2 worm cellular contexts compared by ENCODE assay signal in the genomic region with DNA sequence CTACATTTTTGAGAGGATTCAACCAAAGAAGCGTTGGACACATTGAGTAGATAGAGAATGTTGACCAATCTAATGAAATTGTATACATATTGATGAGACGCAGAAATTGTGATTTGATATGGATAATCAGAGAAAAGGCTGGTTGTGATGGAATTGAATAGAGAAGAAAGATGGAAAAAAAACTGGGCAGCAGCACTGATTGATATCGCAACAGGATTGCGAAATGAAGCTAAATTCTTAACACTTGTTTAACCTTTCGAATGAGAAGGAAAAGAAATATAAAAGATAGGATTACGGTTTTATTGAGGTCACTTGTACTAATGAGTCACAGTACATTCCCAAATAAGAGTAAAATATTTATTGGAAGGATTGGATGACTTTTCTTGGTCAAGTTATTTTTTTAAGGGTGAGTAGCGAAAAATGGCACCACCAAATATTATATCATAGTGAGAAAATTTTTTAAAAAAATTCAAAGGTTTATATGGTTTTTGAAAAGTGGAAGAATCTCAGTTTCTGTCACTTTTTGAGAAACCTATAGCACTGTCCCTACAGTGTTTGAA.
A peak's percentile ranks its signal among the peaks of the same experiment; 100 is the strongest.
TF ChIP-seq lines count a peak whose summit lies in the region.

No protein-coding gene starts in this region.

TF ChIP-seq in whole organism, L2 larva, 48 proteins besides CTCF, POLR2A, EP300 and RAD21 (continued from another document):
- TF ChIP-seq nhr-6 (tag; optimal IDR thresholded peaks at IDR 0.05; lab: Kevin White, UChicago) = no peak
- no peak for TF ChIP-seq nhr-11 (tag; optimal IDR thresholded peaks at IDR 0.05; lab: Kevin White, UChicago)
- no peak for TF ChIP-seq ztf-1 (GFP tag; conservative IDR thresholded peaks at IDR 0.05; lab: Robert Waterston, UW)
- TF ChIP-seq Y55F3AM.14 (GFP tag; optimal IDR thresholded peaks at IDR 0.05; lab: Kevin White, UChicago) = no peak
- peak in 1 of 2 experiments; percentile 35 for TF ChIP-seq lsy-2 (tag; optimal IDR thresholded peaks at IDR 0.05; lab: Kevin White, UChicago)
- TF ChIP-seq nhr-77 (tag; optimal IDR thresholded peaks at IDR 0.05; lab: Kevin White, UChicago) = no peak
- no peak for TF ChIP-seq lin-11 (tag; optimal IDR thresholded peaks at IDR 0.05; lab: Kevin White, UChicago)

TF ChIP-seq in whole organism, L3 larva, 47 proteins besides CTCF, POLR2A, EP300 and RAD21 (continued from another document):
- no peak for TF ChIP-seq nhr-237 (tag; optimal IDR thresholded peaks at IDR 0.05; lab: Kevin White, UChicago)
- TF ChIP-seq nfya-1 (tag; optimal IDR thresholded peaks at IDR 0.05; lab: Kevin White, UChicago; ENCODE audit: insufficient read depth) = no peak
- no peak for TF ChIP-seq snpc-4 (tag; optimal IDR thresholded peaks at IDR 0.05; lab: Kevin White, UChicago)
- no peak for TF ChIP-seq lin-39 (tag; optimal IDR thresholded peaks at IDR 0.05; lab: Kevin White, UChicago)
- TF ChIP-seq skn-1 (tag; optimal IDR thresholded peaks at IDR 0.05; lab: Kevin White, UChicago) = no peak
- no peak for TF ChIP-seq unc-62 (GFP tag; optimal IDR thresholded peaks at IDR 0.05; lab: Kevin White, UChicago)
- TF ChIP-seq eor-1 (tag; optimal IDR thresholded peaks at IDR 0.05; lab: Kevin White, UChicago) = no peak
- no peak for TF ChIP-seq egl-5 (tag; optimal IDR thresholded peaks at IDR 0.05; lab: Kevin White, UChicago)
TF ChIP-seq in whole organism, L3 larva: peak in this region for 4.
